Worm (Caenorhabditis elegans): ENCODE data around the gene mett-10.

- no peak for TF ChIP-seq nhr-237 (tag; optimal IDR thresholded peaks at IDR 0.05)
- no peak for TF ChIP-seq snu-23 (GFP tag; optimal IDR thresholded peaks at IDR 0.05)
- no peak for TF ChIP-seq jun-1 (tag; optimal IDR thresholded peaks at IDR 0.05)
- no peak for TF ChIP-seq lsy-2 (tag; optimal IDR thresholded peaks at IDR 0.05)
- no peak for TF ChIP-seq nhr-47 (tag; optimal IDR thresholded peaks at IDR 0.05)
- no peak for TF ChIP-seq egl-13 (tag; optimal IDR thresholded peaks at IDR 0.05)
- TF ChIP-seq ces-1 (GFP tag; optimal IDR thresholded peaks at IDR 0.05), result no peak
- no peak for TF ChIP-seq Y116A8C.19 (tag; optimal IDR thresholded peaks at IDR 0.05; ENCODE audit: borderline replicate concordance)
- TF ChIP-seq snpc-4 (tag; optimal IDR thresholded peaks at IDR 0.05), result no peak
- no peak for TF ChIP-seq sox-4 (tag; optimal IDR thresholded peaks at IDR 0.05)
- no peak for TF ChIP-seq nhr-77 (tag; optimal IDR thresholded peaks at IDR 0.05)
- no peak for TF ChIP-seq ceh-88 (GFP tag; IDR thresholded peaks at IDR 0.05)
- TF ChIP-seq alr-1 (tag; optimal IDR thresholded peaks at IDR 0.05; ENCODE audit: borderline replicate concordance), result no peak
Observed at ce11 chrIII:10160385-10160784, 45.5 kb downstream of the mett-10 start, which contains the start of the genes K08E5.5 and mua-3.
